Worm (Caenorhabditis elegans): ENCODE data around the gene lgc-31.

ce11 chrV:15517413-15517812 is 4.4 kb downstream of the lgc-31 start, which contains the start of gene F21A3.3:
- TF ChIP-seq klf-2 (GFP tag; conservative IDR thresholded peaks at IDR 0.05) (no peak), flt-1 (GFP tag; IDR thresholded peaks at IDR 0.05) (no peak), ztf-23 (GFP tag; IDR thresholded peaks at IDR 0.05) (no peak), cog-1 (tag; optimal IDR thresholded peaks at IDR 0.05) (no peak), ztf-29 (GFP tag; IDR thresholded peaks at IDR 0.05) (no peak), ref-1 (GFP tag; conservative IDR thresholded peaks at IDR 0.05) (no peak), T22C8.4 (GFP tag; IDR thresholded peaks at IDR 0.05) (no peak), med-1 (GFP tag; optimal IDR thresholded peaks at IDR 0.05; ENCODE audit: insufficient read depth) (no peak), tab-1 (GFP tag; IDR thresholded peaks at IDR 0.05) (no peak)

All from whole organism, midembryonic.